Fruit fly (Drosophila melanogaster): ENCODE measurements around the gene Ctr1C.

Gene Ctr1C

dm6 chr3R:30932092-30932491 lies 32.0 kb downstream of the Ctr1C start:
- TF ChIP-seq brk (GFP tag; optimal IDR thresholded peaks at IDR 0.05) (no peak), Hr83 (GFP tag; optimal IDR thresholded peaks at IDR 0.05; ENCODE audit: poor library complexity, severe bottlenecking) (peak; percentile 19)

- no peak for TF ChIP-seq HLH106 (tag; optimal IDR thresholded peaks at IDR 0.05)
- no peak for TF ChIP-seq Hr83 (GFP tag; optimal IDR thresholded peaks at IDR 0.05; ENCODE audit: poor library complexity, severe bottlenecking)
- no peak for TF ChIP-seq N (GFP tag; optimal IDR thresholded peaks at IDR 0.05)
- no peak for TF ChIP-seq br (GFP tag; optimal IDR thresholded peaks at IDR 0.05)
- no peak for TF ChIP-seq Abd-B (GFP tag; optimal IDR thresholded peaks at IDR 0.05)
These were observed 35.5 kb downstream of the Ctr1C start for dm6 chr3R:30928634-30929033.

dm6 chr3R:30926033-30926432 lies 38.1 kb downstream of the Ctr1C start:
- TF ChIP-seq GATAd (GFP tag; optimal IDR thresholded peaks at IDR 0.05) (no peak), Rel (GFP tag; optimal IDR thresholded peaks at IDR 0.05) (no peak), Rel (tag; optimal IDR thresholded peaks at IDR 0.05) (peak; percentile 14)

DNA sequence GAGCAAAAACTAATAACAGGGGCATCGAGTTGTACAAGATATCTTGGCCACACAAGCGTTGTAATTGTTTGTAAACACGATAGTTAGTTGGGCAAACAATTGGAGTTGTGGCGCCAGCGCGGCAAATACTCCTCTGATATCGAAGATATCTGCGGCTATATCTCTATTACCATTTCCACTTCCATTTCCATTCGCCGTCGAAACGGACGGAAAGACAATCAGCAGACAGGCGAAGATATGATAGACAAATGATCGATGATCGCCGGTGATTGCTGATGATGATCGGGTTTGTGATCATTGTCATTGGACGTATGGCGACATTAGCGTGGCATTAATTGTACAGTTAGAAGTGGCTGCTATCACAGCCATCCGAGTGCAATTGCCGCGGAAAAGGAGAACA lies 38.7 kb downstream of the Ctr1C start:
- TF ChIP-seq pan (optimal IDR thresholded peaks at IDR 0.05) (no peak), Rel (GFP tag; optimal IDR thresholded peaks at IDR 0.05) (no peak), Rel (tag; optimal IDR thresholded peaks at IDR 0.05) (no peak), dsf (GFP tag; optimal IDR thresholded peaks at IDR 0.05; ENCODE audit: borderline replicate concordance) (no peak), fru (GFP tag; optimal IDR thresholded peaks at IDR 0.05) (no peak), tai (GFP tag; optimal IDR thresholded peaks at IDR 0.05) (no peak), lola (GFP tag; optimal IDR thresholded peaks at IDR 0.05) (no peak), woc (GFP tag; optimal IDR thresholded peaks at IDR 0.05) (no peak), jim (GFP tag; optimal IDR thresholded peaks at IDR 0.05) (no peak), Sp1 (GFP tag; optimal IDR thresholded peaks at IDR 0.05) (no peak), foxo (GFP tag; optimal IDR thresholded peaks at IDR 0.05) (no peak), Dfd (GFP tag; optimal IDR thresholded peaks at IDR 0.05) (no peak), rgr (GFP tag; optimal IDR thresholded peaks at IDR 0.05) (no peak), Vsx2 (GFP tag; optimal IDR thresholded peaks at IDR 0.05; ENCODE audit: partially characterized antibody) (no peak), sv (GFP tag; optimal IDR thresholded peaks at IDR 0.05) (no peak), Dif (GFP tag; optimal IDR thresholded peaks at IDR 0.05; ENCODE audit: partially characterized antibody) (no peak), Hnf4 (GFP tag; optimal IDR thresholded peaks at IDR 0.05) (no peak), psq (GFP tag; optimal IDR thresholded peaks at IDR 0.05) (no peak), dl (GFP tag; optimal IDR thresholded peaks at IDR 0.05; ENCODE audit: insufficient read depth in 1 of 2, partially characterized antibody in 2 of 2) (no peak), h (GFP tag; optimal IDR thresholded peaks at IDR 0.05) (no peak), Myc (optimal IDR thresholded peaks at IDR 0.05) (no peak)

DNA sequence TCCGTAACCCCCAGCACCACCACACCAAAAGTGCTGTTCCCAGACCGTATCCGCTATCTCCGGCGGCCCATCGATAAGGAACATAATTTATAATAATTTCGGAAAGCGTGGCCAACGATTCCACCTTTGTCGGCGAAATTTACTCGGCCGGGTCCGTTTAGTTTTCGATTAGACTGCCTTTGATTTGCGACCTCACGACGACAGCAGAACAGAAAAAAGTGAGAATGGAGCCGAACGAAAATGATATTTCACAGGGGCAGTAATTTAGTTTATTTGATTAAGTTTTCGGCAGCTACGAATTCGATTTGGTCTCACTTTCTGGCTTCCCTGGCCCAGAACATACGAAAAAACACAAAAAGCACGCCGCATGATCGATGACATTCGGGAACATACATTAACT lies 40.5 kb downstream of the Ctr1C start:
- TF ChIP-seq Sp1 (GFP tag; optimal IDR thresholded peaks at IDR 0.05) (no peak), HLH106 (tag; optimal IDR thresholded peaks at IDR 0.05) (no peak), Dfd (GFP tag; optimal IDR thresholded peaks at IDR 0.05) (no peak), Jra (GFP tag; optimal IDR thresholded peaks at IDR 0.05) (no peak), lola (GFP tag; optimal IDR thresholded peaks at IDR 0.05) (no peak), tai (GFP tag; optimal IDR thresholded peaks at IDR 0.05) (no peak), Vsx2 (GFP tag; optimal IDR thresholded peaks at IDR 0.05; ENCODE audit: partially characterized antibody) (no peak)

DNA sequence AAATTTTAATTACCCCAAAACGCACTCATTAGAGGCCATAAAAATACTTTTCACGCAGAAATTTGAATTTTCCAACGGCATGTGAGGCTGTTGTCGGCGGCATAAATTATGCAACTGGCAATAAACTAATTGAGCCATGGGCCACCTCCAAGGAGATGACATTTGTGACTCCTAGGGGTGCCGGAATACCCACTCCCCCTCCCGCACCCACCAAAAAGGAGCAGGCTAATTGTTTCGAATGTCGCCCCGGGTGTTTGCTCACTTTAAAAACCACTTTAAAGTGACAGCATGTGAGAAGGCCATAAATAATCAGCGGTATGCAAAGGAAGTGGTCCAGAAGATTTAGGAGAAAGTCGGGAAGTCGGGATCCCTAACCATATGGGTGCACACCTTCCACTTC lies 41.7 kb downstream of the Ctr1C start:
- TF ChIP-seq sv (GFP tag; optimal IDR thresholded peaks at IDR 0.05): no peak
- TF ChIP-seq Dfd (GFP tag; optimal IDR thresholded peaks at IDR 0.05): no peak
- no peak for TF ChIP-seq lola (GFP tag; optimal IDR thresholded peaks at IDR 0.05)
- no peak for TF ChIP-seq jim (GFP tag; optimal IDR thresholded peaks at IDR 0.05)
- no peak for TF ChIP-seq OdsH (GFP tag; optimal IDR thresholded peaks at IDR 0.05)
- TF ChIP-seq CG32264 (GFP tag; optimal IDR thresholded peaks at IDR 0.05): no peak
- no peak for TF ChIP-seq Hr78 (GFP tag; optimal IDR thresholded peaks at IDR 0.05)
- TF ChIP-seq Mio (GFP tag; optimal IDR thresholded peaks at IDR 0.05): no peak
- TF ChIP-seq Hr83 (GFP tag; optimal IDR thresholded peaks at IDR 0.05; ENCODE audit: poor library complexity, severe bottlenecking): no peak
- no peak for TF ChIP-seq N (GFP tag; optimal IDR thresholded peaks at IDR 0.05)
- TF ChIP-seq Jra (GFP tag; optimal IDR thresholded peaks at IDR 0.05): no peak
- no peak for TF ChIP-seq dsf (GFP tag; optimal IDR thresholded peaks at IDR 0.05; ENCODE audit: borderline replicate concordance)
- no peak for TF ChIP-seq fru (GFP tag; optimal IDR thresholded peaks at IDR 0.05)
- TF ChIP-seq sage (GFP tag; optimal IDR thresholded peaks at IDR 0.05): no peak
- TF ChIP-seq tai (GFP tag; optimal IDR thresholded peaks at IDR 0.05): no peak
- TF ChIP-seq Rel (GFP tag; optimal IDR thresholded peaks at IDR 0.05): no peak
- TF ChIP-seq Rel (tag; optimal IDR thresholded peaks at IDR 0.05): no peak

Data from whole organism, wandering third instar larva.